Worm (Caenorhabditis elegans): ENCODE results near the gene sec-31.
"Not testable (repeated sequence)": the region's sequence is repeated elsewhere in the genome, so short reads cannot be mapped to it uniquely, and the experiment has no call there.

The sec-31 gene

DNA sequence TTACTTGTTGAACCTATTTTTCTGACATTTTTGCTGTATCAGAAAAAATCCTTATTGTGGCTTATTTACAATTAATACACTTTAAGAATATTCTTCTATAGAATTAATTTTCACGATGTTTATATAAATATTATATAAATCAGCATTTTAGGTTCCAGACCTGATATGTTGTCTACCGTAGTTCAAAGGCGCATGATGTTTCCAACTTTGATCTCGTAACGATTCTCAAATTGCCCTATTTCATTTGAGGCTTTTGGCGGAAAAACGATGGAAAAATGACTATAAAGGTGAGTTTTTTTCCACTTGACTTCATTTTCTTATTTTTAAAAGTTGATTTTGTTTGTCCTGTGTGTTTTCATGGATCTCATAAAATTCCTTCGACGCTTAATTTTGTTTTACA, 38.5 kb upstream of the sec-31 start, which contains the start of gene gfat-2 (continued):
- peak; percentile 91 for TF ChIP-seq madf-8 (GFP tag; conservative IDR thresholded peaks at IDR 0.05)
- TF ChIP-seq ztf-26 (tag; optimal IDR thresholded peaks at IDR 0.05) = no peak
- no peak for TF ChIP-seq ztf-25 (GFP tag; IDR thresholded peaks at IDR 0.05)
- no peak for TF ChIP-seq ets-4 (GFP tag; optimal IDR thresholded peaks at IDR 0.05)
- TF ChIP-seq F33H1.4 (GFP tag; IDR thresholded peaks at IDR 0.05) = peak; percentile 66; the same call in 1 of the 2 replicates
- no peak for TF ChIP-seq tlf-1 (GFP tag; optimal IDR thresholded peaks at IDR 0.05)
- no peak for TF ChIP-seq zim-3 (tag; optimal IDR thresholded peaks at IDR 0.05)
- no peak for TF ChIP-seq aptf-2 (GFP tag; conservative IDR thresholded peaks at IDR 0.05)
- no peak for TF ChIP-seq attf-3 (GFP tag; conservative IDR thresholded peaks at IDR 0.05)
- TF ChIP-seq egl-44 (GFP tag; IDR thresholded peaks at IDR 0.05) = no peak
- no peak for TF ChIP-seq repo-1 (tag; optimal IDR thresholded peaks at IDR 0.05)
- peak; percentile 72 for TF ChIP-seq efl-1 (GFP tag; optimal IDR thresholded peaks at IDR 0.05)
- TF ChIP-seq unc-62 (GFP tag; optimal IDR thresholded peaks at IDR 0.05) = no peak
- TF ChIP-seq nfyb-1 (GFP tag; IDR thresholded peaks at IDR 0.05) = no peak
- no peak for TF ChIP-seq T07F8.4 (tag; optimal IDR thresholded peaks at IDR 0.05)
- TF ChIP-seq F23B12.7 (tag; optimal IDR thresholded peaks at IDR 0.05; ENCODE audit: insufficient read depth) = no peak
- no peak for TF ChIP-seq ccch-3 (GFP tag; optimal IDR thresholded peaks at IDR 0.05)
- TF ChIP-seq snpc-1.3 (tag; optimal IDR thresholded peaks at IDR 0.05; ENCODE audit: insufficient read depth) = peak; percentile 10
- no peak for TF ChIP-seq attf-5 (GFP tag; optimal IDR thresholded peaks at IDR 0.05)
- no peak for TF ChIP-seq F57A8.1 (GFP tag; optimal IDR thresholded peaks at IDR 0.05)
- TF ChIP-seq lag-1 (GFP tag; IDR thresholded peaks at IDR 0.05) = no peak
- peak; percentile 73 for TF ChIP-seq xnd-1 (tag; optimal IDR thresholded peaks at IDR 0.05)
- no peak for TF ChIP-seq F22D6.2 (tag; optimal IDR thresholded peaks at IDR 0.05)
- TF ChIP-seq sea-2 (GFP tag; IDR thresholded peaks at IDR 0.05) = no peak

DNA sequence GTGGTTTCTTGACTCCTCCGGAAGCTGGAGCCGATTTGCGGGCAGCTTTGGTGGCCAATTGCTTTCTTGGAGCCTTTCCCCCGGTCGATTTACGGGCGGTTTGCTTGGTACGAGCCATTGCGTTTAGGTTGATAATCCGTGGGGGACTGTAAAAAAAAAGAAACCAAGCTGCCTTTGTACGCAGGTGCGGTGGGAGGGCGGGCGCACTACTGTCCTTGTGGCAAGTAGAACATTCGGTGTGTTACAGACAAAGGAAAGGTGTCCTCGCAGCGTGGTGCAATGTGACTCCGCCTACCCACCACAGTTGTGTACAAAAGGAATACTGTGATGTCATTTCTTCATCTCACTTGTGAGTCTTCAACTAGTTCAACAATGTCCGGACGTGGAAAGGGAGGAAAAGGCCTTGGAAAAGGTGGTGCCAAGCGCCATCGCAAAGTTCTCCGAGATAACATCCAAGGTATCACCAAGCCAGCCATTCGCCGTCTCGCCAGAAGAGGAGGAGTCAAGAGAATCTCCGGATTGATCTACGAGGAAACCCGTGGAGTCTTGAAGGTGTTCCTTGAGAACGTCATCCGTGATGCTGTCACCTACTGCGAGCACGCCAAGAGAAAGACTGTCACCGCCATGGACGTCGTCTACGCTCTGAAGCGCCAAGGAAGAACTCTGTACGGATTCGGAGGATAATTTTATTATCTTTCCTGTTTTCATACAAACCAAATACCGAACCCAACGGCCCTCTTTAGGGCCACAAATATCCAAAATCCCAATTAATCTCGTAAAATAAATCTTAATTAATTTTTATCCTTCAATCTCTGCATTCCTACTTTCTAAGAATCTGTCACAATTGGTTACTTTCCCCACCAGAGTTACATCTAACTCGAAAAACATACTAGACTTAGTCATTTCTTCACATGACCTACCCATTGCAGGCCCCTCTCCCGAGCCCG, 35.4 kb upstream of the sec-31 start, which contains the start of the genes his-63 and his-64:
his-63 (minus strand) TSS at position 118 of the 947 bp plus-strand sequence.
his-64 (plus strand) TSS at position 373 of the 947 bp plus-strand sequence.
- peak; percentile 85 for TF ChIP-seq lin-26 (GFP tag; IDR thresholded peaks at IDR 0.05)
- peak; percentile 37 for TF ChIP-seq F49E8.2 (tag; optimal IDR thresholded peaks at IDR 0.05; ENCODE audit: insufficient read depth)
- TF ChIP-seq ztf-28 (GFP tag; IDR thresholded peaks at IDR 0.05) = peak; percentile 29
- peak; percentile 15; the same call in 1 of the 2 replicates for TF ChIP-seq Y56A3A.18 (GFP tag; IDR thresholded peaks at IDR 0.05)
- TF ChIP-seq madf-6 (GFP tag; IDR thresholded peaks at IDR 0.05) = peak; percentile 81
- TF ChIP-seq hmg-1.2 (GFP tag; IDR thresholded peaks at IDR 0.05) = peak; percentile 14; the same call in 1 of the 2 replicates
- TF ChIP-seq ekl-4 (GFP tag; IDR thresholded peaks at IDR 0.05) = peak; percentile 70
- peak; percentile 25 for TF ChIP-seq lsl-1 (GFP tag; optimal IDR thresholded peaks at IDR 0.05)
- TF ChIP-seq aptf-3 (GFP tag; IDR thresholded peaks at IDR 0.05) = 0 out of 2 replicates have a peak, but pooled peaks have one; percentile 28
- peak; percentile 92 for TF ChIP-seq aptf-2 (GFP tag; conservative IDR thresholded peaks at IDR 0.05)
- peak; percentile 54 for TF ChIP-seq F33H1.4 (GFP tag; IDR thresholded peaks at IDR 0.05)
- not testable (repeated sequence) for TF ChIP-seq snpc-4 (GFP tag; optimal IDR thresholded peaks at IDR 0.05)
- TF ChIP-seq snpc-4 (tag; optimal IDR thresholded peaks at IDR 0.05) = peak in 1 of 4 experiments; percentile 25
- TF ChIP-seq Y79H2A.3 (GFP tag; conservative IDR thresholded peaks at IDR 0.05) = peak; percentile 62; the same call in 1 of the 2 replicates
- 0 out of 2 replicates have a peak, but pooled peaks have one; percentile 26 for TF ChIP-seq ceh-100 (GFP tag; IDR thresholded peaks at IDR 0.05)
- TF ChIP-seq tbp1 (GFP tag; optimal IDR thresholded peaks at IDR 0.05) = peak; percentile 48
- TF ChIP-seq egrh-3 (GFP tag; IDR thresholded peaks at IDR 0.05) = peak; percentile 8; the same call in 1 of the 2 replicates
- TF ChIP-seq mcd-1 (GFP tag; IDR thresholded peaks at IDR 0.05) = 0 out of 2 replicates have a peak, but pooled peaks have one; percentile 34
- TF ChIP-seq hsf-1 (GFP tag; IDR thresholded peaks at IDR 0.05) = peak; percentile 61; the same call in 1 of the 2 replicates
- TF ChIP-seq F39B2.1 (GFP tag; IDR thresholded peaks at IDR 0.05) = peak; percentile 99
- TF ChIP-seq pbrm-1 (GFP tag; IDR thresholded peaks at IDR 0.05) = peak; percentile 62; the same call in 1 of the 2 replicates
- TF ChIP-seq D2030.7 (GFP tag; IDR thresholded peaks at IDR 0.05) = peak; percentile 37
- peak; percentile 5 for TF ChIP-seq lin-54 (GFP tag; optimal IDR thresholded peaks at IDR 0.05)
- TF ChIP-seq attf-6 (GFP tag; IDR thresholded peaks at IDR 0.05) = peak; percentile 35; the same call in 1 of the 2 replicates

All from whole organism, young adult.